Worm (Caenorhabditis elegans): Measurements from ENCODE around the gene elli-1.
A peak's percentile ranks its signal among the peaks of the same experiment; 100 is the strongest.

- TF ChIP-seq elt-1 (tag; optimal IDR thresholded peaks at IDR 0.05) (no peak), gmeb-1 (tag; optimal IDR thresholded peaks at IDR 0.05) (peak; percentile 17), ztf-1 (GFP tag; conservative IDR thresholded peaks at IDR 0.05) (no peak), skn-1 (tag; optimal IDR thresholded peaks at IDR 0.05) (no peak), unc-39 (tag; optimal IDR thresholded peaks at IDR 0.05) (peak; percentile 29), ceh-16 (tag; optimal IDR thresholded peaks at IDR 0.05) (peak; percentile 97), snpc-4 (tag; optimal IDR thresholded peaks at IDR 0.05) (peak; percentile 10), nhr-11 (tag; optimal IDR thresholded peaks at IDR 0.05) (no peak), egl-27 (tag; optimal IDR thresholded peaks at IDR 0.05) (peak; percentile 81), ztf-4 (tag; optimal IDR thresholded peaks at IDR 0.05) (peak; percentile 87), lsy-2 (tag; optimal IDR thresholded peaks at IDR 0.05) (peak; percentile 1 to 67), mdl-1 (tag; optimal IDR thresholded peaks at IDR 0.05) (peak; percentile 80 to 93), ztf-11 (tag; optimal IDR thresholded peaks at IDR 0.05) (no peak), elt-3 (tag; optimal IDR thresholded peaks at IDR 0.05) (no peak)
Measured at ce11 chrIV:8794895-8795665, 40.5 kb upstream of the elli-1 start.

Measured in whole organism, L2 larva.